Fruit fly (Drosophila melanogaster) whole organism, prepupa: Measurements from ENCODE around the gene tx.

Experiments
- CG1621 ChIP-seq: fragments of 200-800 bp; sonication (Bioruptor generic); optimal IDR thresholded peaks from 3 replicates; lab custom pipeline; 2018; ENCODE audit warnings: missing biosample characterization, mild to moderate bottlenecking, missing genetic modification characterization
- CG3032 ChIP-seq: fragments of 200-800 bp; optimal IDR thresholded peaks from 2 replicates; lab custom pipeline; 2019; ENCODE audit warnings: missing biosample characterization, mild to moderate bottlenecking, missing genetic modification characterization, moderate library complexity
- CG31627 ChIP-seq: fragments of 200-800 bp; sonication (Bioruptor generic); optimal IDR thresholded peaks from 3 replicates; lab custom pipeline; 2016; ENCODE audit warnings: missing biosample characterization, missing genetic modification characterization
- CG32006 ChIP-seq: fragments of 200-800 bp; sonication (Bioruptor generic); optimal IDR thresholded peaks from 3 replicates; lab custom pipeline; 2017; ENCODE audit warnings: missing biosample characterization, mild to moderate bottlenecking, missing genetic modification characterization
- CG34406 ChIP-seq: fragments of 200-800 bp; sonication (Bioruptor generic); optimal IDR thresholded peaks from 3 replicates; lab custom pipeline; 2016; ENCODE audit warnings: missing biosample characterization, missing genetic modification characterization
- CG6163 ChIP-seq: fragments of 200-800 bp; sonication (Bioruptor generic); IDR thresholded peaks from 3 replicates; pipeline ENCODE4 v1.3.6; 2022; ENCODE audit warnings: missing biosample characterization, missing genetic modification characterization
- CG7368 ChIP-seq: fragments of 200-800 bp; sonication (Bioruptor generic); optimal IDR thresholded peaks from 3 replicates; lab custom pipeline; 2016; ENCODE audit warnings: missing biosample characterization, missing genetic modification characterization
- CG8119 ChIP-seq: fragments of 200-800 bp; sonication (Bioruptor generic); IDR thresholded peaks from 3 replicates; pipeline ENCODE4 v1.3.6; 2022; ENCODE audit warnings: missing biosample characterization, missing genetic modification characterization
- CG9139 ChIP-seq: fragments of 200-800 bp; sonication (Bioruptor generic); optimal IDR thresholded peaks from 3 replicates; lab custom pipeline; 2017; ENCODE audit warnings: missing biosample characterization, mild to moderate bottlenecking, missing genetic modification characterization
- Ets96B ChIP-seq: fragments of 200-800 bp; optimal IDR thresholded peaks from 2 replicates; lab custom pipeline; 2019; ENCODE audit warnings: missing biosample characterization, mild to moderate bottlenecking, missing genetic modification characterization, moderate library complexity
- fd59A ChIP-seq: fragments of 200-800 bp; sonication (Bioruptor generic); optimal IDR thresholded peaks from 2 replicates; lab custom pipeline; 2017; ENCODE audit warnings: missing biosample characterization, mild to moderate bottlenecking, missing genetic modification characterization, missing genetic modification reagents
- salr ChIP-seq, 2 experiments: fragments of 200-800 bp; sonication (Bioruptor generic); optimal IDR thresholded peaks; 3 replicates each; lab custom pipeline; 2016 to 2018; ENCODE audit warnings: missing biosample characterization in 2 of 2, missing genetic modification characterization in 2 of 2, mild to moderate bottlenecking in 1 of 2
- vri ChIP-seq: fragments of 200-800 bp; sonication (Bioruptor generic); optimal IDR thresholded peaks from 3 replicates; lab custom pipeline; 2016; ENCODE audit warnings: missing biosample characterization, mild to moderate bottlenecking, missing genetic modification characterization

tx gene

dm6 chr3R:26496356-26496755 lies 55.8 kb downstream of the tx start (continued):
- TF ChIP-seq CG34406 (GFP tag; lab: Kevin White, UChicago) (no peak), Ets96B (tag; lab: Kevin White, UChicago) (peak; percentile 65), salr (GFP tag; optimal IDR thresholded peaks at IDR 0.05; lab: Kevin White, UChicago) (peak in 1 of 2 experiments; percentile 47), CG9139 (no peak), CG31627 (GFP tag; lab: Kevin White, UChicago) (no peak), vri (GFP tag; lab: Kevin White, UChicago) (no peak), CG6163 (GFP tag; lab: Robert Waterston, UW) (peak; percentile 87), CG7368 (GFP tag; lab: Kevin White, UChicago) (peak; percentile 39), fd59A (no peak), CG3032 (tag; lab: Kevin White, UChicago) (peak; percentile 56), CG1621 (tag; lab: Kevin White, UChicago) (peak; percentile 14), CG8119 (peak; percentile 81), CG32006 (GFP tag; lab: Kevin White, UChicago) (peak; percentile 75)
